Worm (Caenorhabditis elegans) whole organism, L4/young adult: ENCODE data around the gene K06A4.7.

Experiments
- W03F9.2 ChIP-seq: fragments of 150-350 bp; optimal IDR thresholded peaks from 2 replicates; lab custom pipeline; 2014; ENCODE audit warnings: missing biosample characterization, missing genetic modification characterization
- dao-5 ChIP-seq: sonication (generic microtip); optimal IDR thresholded peaks from 2 replicates; lab custom pipeline; 2016; ENCODE audit warnings: missing genotype, missing genetic modification characterization, moderate library complexity, missing compliant biosample characterization
- him-1 ChIP-seq: sonication (generic microtip); optimal IDR thresholded peaks from 2 replicates; lab custom pipeline; 2016; ENCODE audit warnings: missing genotype, missing genetic modification reagents, missing genetic modification characterization, missing compliant biosample characterization

ce11 chrV:9489411-9489810 is 1.9 kb downstream of the K06A4.7 start, which contains the start of gene K06A4.10:
- TF ChIP-seq him-1 (tag; lab: Kevin White, UChicago): no peak
- no peak for TF ChIP-seq W03F9.2 (tag; lab: Kevin White, UChicago)
- no peak for TF ChIP-seq dao-5 (tag; lab: Kevin White, UChicago)
